Fruit fly (Drosophila melanogaster): Measurements from ENCODE around the gene Bka.
A peak's percentile ranks its signal among the peaks of the same experiment; 100 is the strongest.

Gene Bka

dm6 chr2L:9937908-9938307 is 42.8 kb downstream of the Bka start, which contains the start of gene Arglu1 (continued):
- TF ChIP-seq Oli (tag; optimal IDR thresholded peaks at IDR 0.05) (no peak), CG15479 (GFP tag; optimal IDR thresholded peaks at IDR 0.05) (no peak), prd (optimal IDR thresholded peaks at IDR 0.05) (no peak), prd (GFP tag; IDR thresholded peaks at IDR 0.05) (no peak), Taf1 (GFP tag; IDR thresholded peaks at IDR 0.05) (no peak), Sox102F (GFP tag; optimal IDR thresholded peaks at IDR 0.05) (no peak), CG2120 (GFP tag; optimal IDR thresholded peaks at IDR 0.05) (peak; percentile 46), CG9437 (GFP tag; optimal IDR thresholded peaks at IDR 0.05) (no peak), CG13775 (GFP tag; optimal IDR thresholded peaks at IDR 0.05) (no peak), hkb (optimal IDR thresholded peaks at IDR 0.05) (no peak), hkb (GFP tag; IDR thresholded peaks at IDR 0.05) (peak; percentile 28; the same call in 1 of the 2 replicates), Sry-δ (GFP tag; optimal IDR thresholded peaks at IDR 0.05) (peak; percentile 2), Mad (GFP tag; optimal IDR thresholded peaks at IDR 0.05) (no peak), unpg (GFP tag; optimal IDR thresholded peaks at IDR 0.05) (no peak), exex (tag; optimal IDR thresholded peaks at IDR 0.05) (no peak), E2f2 (GFP tag; IDR thresholded peaks at IDR 0.05) (no peak), cas (GFP tag; IDR thresholded peaks at IDR 0.05) (no peak), onecut (GFP tag; IDR thresholded peaks at IDR 0.05) (no peak), CG17568 (GFP tag; optimal IDR thresholded peaks at IDR 0.05) (no peak), cato (GFP tag; optimal IDR thresholded peaks at IDR 0.05; ENCODE audit: borderline replicate concordance) (no peak), H2.0 (GFP tag; IDR thresholded peaks at IDR 0.05) (no peak), trem (tag; optimal IDR thresholded peaks at IDR 0.05) (peak; percentile 8), CG18619 (GFP tag; optimal IDR thresholded peaks at IDR 0.05) (no peak), Mrtf (GFP tag; IDR thresholded peaks at IDR 0.05) (no peak), PHDP (tag; optimal IDR thresholded peaks at IDR 0.05) (no peak), CG34376 (GFP tag; optimal IDR thresholded peaks at IDR 0.05) (no peak), CG8388 (GFP tag; optimal IDR thresholded peaks at IDR 0.05) (no peak), CG13624 (GFP tag; optimal IDR thresholded peaks at IDR 0.05) (peak; percentile 26), Bgb (GFP tag; IDR thresholded peaks at IDR 0.05; ENCODE audit: partially characterized antibody) (no peak), dysf (GFP tag; IDR thresholded peaks at IDR 0.05) (no peak), slbo (GFP tag; IDR thresholded peaks at IDR 0.05) (peak; percentile 36; the same call in 1 of the 2 replicates), CG12155 (GFP tag; optimal IDR thresholded peaks at IDR 0.05) (no peak), CG10321 (GFP tag; IDR thresholded peaks at IDR 0.05) (no peak), CG5180 (GFP tag; optimal IDR thresholded peaks at IDR 0.05) (no peak), CG34224 (GFP tag; IDR thresholded peaks at IDR 0.05; ENCODE audit: partially characterized antibody) (no peak), maf-S (GFP tag; optimal IDR thresholded peaks at IDR 0.05) (no peak), CG1529 (GFP tag; optimal IDR thresholded peaks at IDR 0.05) (no peak), lmd (GFP tag; IDR thresholded peaks at IDR 0.05) (peak; percentile 26; the same call in 1 of the 2 replicates), CG13287 (GFP tag; IDR thresholded peaks at IDR 0.05; ENCODE audit: partially characterized antibody) (peak; percentile 36; the same call in 1 of the 2 replicates), dati (GFP tag; IDR thresholded peaks at IDR 0.05) (no peak), CG11093 (GFP tag; IDR thresholded peaks at IDR 0.05) (no peak), CG12769 (tag; optimal IDR thresholded peaks at IDR 0.05) (no peak), D (optimal IDR thresholded peaks at IDR 0.05) (no peak), D (GFP tag; optimal IDR thresholded peaks at IDR 0.05) (no peak), sr (GFP tag; IDR thresholded peaks at IDR 0.05) (no peak), CG4617 (GFP tag; optimal IDR thresholded peaks at IDR 0.05; ENCODE audit: borderline replicate concordance) (peak; percentile 87), Hr39 (optimal IDR thresholded peaks at IDR 0.05) (no peak), Ets97D (GFP tag; optimal IDR thresholded peaks at IDR 0.05) (peak; percentile 37), oc (tag; optimal IDR thresholded peaks at IDR 0.05) (no peak), CG32772 (GFP tag; IDR thresholded peaks at IDR 0.05) (peak; percentile 77), ranshi (GFP tag; IDR thresholded peaks at IDR 0.05) (no peak), CG6791 (GFP tag; IDR thresholded peaks at IDR 0.05; ENCODE audit: partially characterized antibody) (no peak), Dbx (GFP tag; IDR thresholded peaks at IDR 0.05) (peak; percentile 57; the same call in 1 of the 3 replicates)
